Worm (Caenorhabditis elegans): Measurements from ENCODE around the gene snx-17.

The snx-17 gene

DNA sequence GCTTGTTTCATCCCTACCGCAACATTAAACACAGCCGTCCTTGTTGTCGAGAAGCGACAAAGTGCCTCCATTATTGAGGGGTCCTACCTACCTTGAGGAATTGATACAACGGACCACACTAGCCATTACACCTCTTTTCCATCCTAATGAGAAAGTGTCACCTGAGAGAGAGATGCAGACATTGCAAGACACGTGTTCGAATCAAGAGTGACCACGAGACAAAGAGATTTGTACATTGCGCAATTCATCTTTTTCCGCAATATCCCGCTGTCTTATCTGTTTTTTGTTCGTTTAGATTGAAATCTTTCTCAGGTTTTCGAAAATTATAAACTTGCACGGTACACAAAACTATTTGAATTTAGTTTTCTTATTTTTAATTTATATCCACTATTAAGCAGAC lies 47.0 kb upstream of the snx-17 start (continued):
- TF ChIP-seq jun-1 (tag; optimal IDR thresholded peaks at IDR 0.05) (no peak), lin-13 (GFP tag; optimal IDR thresholded peaks at IDR 0.05) (no peak), unc-130 (tag; optimal IDR thresholded peaks at IDR 0.05) (peak; percentile 31), blmp-1 (tag; optimal IDR thresholded peaks at IDR 0.05) (peak; percentile 80), unc-30 (tag; optimal IDR thresholded peaks at IDR 0.05) (no peak), hpl-2 (GFP tag; optimal IDR thresholded peaks at IDR 0.05) (no peak), sox-4 (tag; optimal IDR thresholded peaks at IDR 0.05) (no peak), lin-14 (GFP tag; optimal IDR thresholded peaks at IDR 0.05) (peak; percentile 90), lsy-2 (tag; optimal IDR thresholded peaks at IDR 0.05) (peak; percentile 39 to 41), tbx-2 (tag; optimal IDR thresholded peaks at IDR 0.05) (no peak), mef-2 (tag; optimal IDR thresholded peaks at IDR 0.05) (no peak), efl-1 (optimal IDR thresholded peaks at IDR 0.05) (peak in 1 of 2 experiments; percentile 12), efl-1 (GFP tag; optimal IDR thresholded peaks at IDR 0.05 in 1 of 2) (no peak), swsn-7 (tag; optimal IDR thresholded peaks at IDR 0.05) (peak; percentile 19), pax-3 (tag; optimal IDR thresholded peaks at IDR 0.05) (no peak), nhr-12 (tag; optimal IDR thresholded peaks at IDR 0.05) (no peak), snu-23 (GFP tag; optimal IDR thresholded peaks at IDR 0.05) (peak; percentile 76), ceh-90 (tag; optimal IDR thresholded peaks at IDR 0.05) (no peak), C34B4.2 (tag; optimal IDR thresholded peaks at IDR 0.05) (no peak), dpl-1 (GFP tag; optimal IDR thresholded peaks at IDR 0.05) (no peak), nhr-90 (tag; optimal IDR thresholded peaks at IDR 0.05; ENCODE audit: poor library complexity) (peak; percentile 45), ets-5 (GFP tag; IDR thresholded peaks at IDR 0.05) (no peak), ztf-4 (tag; optimal IDR thresholded peaks at IDR 0.05) (no peak), pqm-1 (tag; optimal IDR thresholded peaks at IDR 0.05) (no peak), unc-86 (tag; optimal IDR thresholded peaks at IDR 0.05) (no peak), sptf-1 (tag; optimal IDR thresholded peaks at IDR 0.05) (no peak), nhr-47 (tag; optimal IDR thresholded peaks at IDR 0.05) (peak; percentile 36), xbp-1 (tag; optimal IDR thresholded peaks at IDR 0.05) (peak; percentile 39), nhr-71 (tag; optimal IDR thresholded peaks at IDR 0.05) (peak; percentile 87), tlp-1 (tag; optimal IDR thresholded peaks at IDR 0.05) (no peak), nhr-85 (tag) (peak; percentile 92), nhr-20 (tag; optimal IDR thresholded peaks at IDR 0.05) (peak; percentile 73), lin-35 (GFP tag; optimal IDR thresholded peaks at IDR 0.05) (peak; percentile 17 to 55), alr-1 (tag; optimal IDR thresholded peaks at IDR 0.05; ENCODE audit: borderline replicate concordance) (no peak)

DNA sequence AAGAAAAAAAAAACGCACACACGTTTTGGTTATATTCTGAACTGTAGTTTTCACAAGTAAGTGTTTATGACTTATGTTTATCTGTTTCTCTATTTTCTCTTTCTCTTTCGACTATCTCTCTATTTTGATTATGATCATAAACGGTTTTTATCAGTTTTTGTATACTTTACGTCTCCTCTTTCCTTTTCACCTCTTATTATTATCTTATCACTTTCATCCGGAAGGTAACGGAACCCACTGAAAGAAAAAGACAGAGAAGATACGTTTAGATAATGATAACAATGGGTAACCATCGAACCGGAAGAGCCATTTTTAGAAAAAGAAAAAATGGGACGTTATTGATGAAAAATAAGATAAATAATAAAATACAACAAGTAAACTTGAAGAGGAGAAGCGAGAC lies 43.6 kb upstream of the snx-17 start:
- TF ChIP-seq C34B4.2 (tag; optimal IDR thresholded peaks at IDR 0.05) (no peak), elt-2 (tag; optimal IDR thresholded peaks at IDR 0.05) (peak; percentile 100), snu-23 (GFP tag; optimal IDR thresholded peaks at IDR 0.05) (peak; percentile 2), lsy-2 (tag; optimal IDR thresholded peaks at IDR 0.05) (peak in 1 of 2 experiments; percentile 50), lin-39 (tag; optimal IDR thresholded peaks at IDR 0.05) (no peak), nhr-19 (GFP tag; conservative IDR thresholded peaks at IDR 0.05) (peak; percentile 28; the same call in 1 of the 2 replicates), nhr-90 (tag; optimal IDR thresholded peaks at IDR 0.05; ENCODE audit: poor library complexity) (peak; percentile 52), ceh-8 (GFP tag; optimal IDR thresholded peaks at IDR 0.05) (no peak), nhr-237 (tag; optimal IDR thresholded peaks at IDR 0.05) (no peak), irx-1 (tag; optimal IDR thresholded peaks at IDR 0.05) (no peak), jun-1 (tag; optimal IDR thresholded peaks at IDR 0.05) (peak; percentile 80), pqm-1 (tag; optimal IDR thresholded peaks at IDR 0.05) (peak; percentile 90), elt-3 (tag; optimal IDR thresholded peaks at IDR 0.05) (peak in 5 of 6 experiments; percentile 64 to 93 (median 91)), nhr-20 (tag; optimal IDR thresholded peaks at IDR 0.05) (peak; percentile 63), blmp-1 (tag; optimal IDR thresholded peaks at IDR 0.05) (peak; percentile 74), mep-1 (tag; optimal IDR thresholded peaks at IDR 0.05) (peak; percentile 15), lin-35 (GFP tag; optimal IDR thresholded peaks at IDR 0.05) (peak in 1 of 2 experiments; percentile 46), nhr-77 (tag; optimal IDR thresholded peaks at IDR 0.05) (no peak), nhr-71 (tag; optimal IDR thresholded peaks at IDR 0.05) (peak; percentile 53), tlp-1 (tag; optimal IDR thresholded peaks at IDR 0.05) (peak; percentile 68), ceh-63 (GFP tag; optimal IDR thresholded peaks at IDR 0.05) (no peak), hlh-17 (GFP tag; optimal IDR thresholded peaks at IDR 0.05; ENCODE audit: borderline replicate concordance) (no peak), lin-14 (GFP tag; optimal IDR thresholded peaks at IDR 0.05) (peak; percentile 72)

Measured in whole organism, L1 larva.